Fruit fly (Drosophila melanogaster): ENCODE data around the gene Glut4EF.

Gene Glut4EF

DNA sequence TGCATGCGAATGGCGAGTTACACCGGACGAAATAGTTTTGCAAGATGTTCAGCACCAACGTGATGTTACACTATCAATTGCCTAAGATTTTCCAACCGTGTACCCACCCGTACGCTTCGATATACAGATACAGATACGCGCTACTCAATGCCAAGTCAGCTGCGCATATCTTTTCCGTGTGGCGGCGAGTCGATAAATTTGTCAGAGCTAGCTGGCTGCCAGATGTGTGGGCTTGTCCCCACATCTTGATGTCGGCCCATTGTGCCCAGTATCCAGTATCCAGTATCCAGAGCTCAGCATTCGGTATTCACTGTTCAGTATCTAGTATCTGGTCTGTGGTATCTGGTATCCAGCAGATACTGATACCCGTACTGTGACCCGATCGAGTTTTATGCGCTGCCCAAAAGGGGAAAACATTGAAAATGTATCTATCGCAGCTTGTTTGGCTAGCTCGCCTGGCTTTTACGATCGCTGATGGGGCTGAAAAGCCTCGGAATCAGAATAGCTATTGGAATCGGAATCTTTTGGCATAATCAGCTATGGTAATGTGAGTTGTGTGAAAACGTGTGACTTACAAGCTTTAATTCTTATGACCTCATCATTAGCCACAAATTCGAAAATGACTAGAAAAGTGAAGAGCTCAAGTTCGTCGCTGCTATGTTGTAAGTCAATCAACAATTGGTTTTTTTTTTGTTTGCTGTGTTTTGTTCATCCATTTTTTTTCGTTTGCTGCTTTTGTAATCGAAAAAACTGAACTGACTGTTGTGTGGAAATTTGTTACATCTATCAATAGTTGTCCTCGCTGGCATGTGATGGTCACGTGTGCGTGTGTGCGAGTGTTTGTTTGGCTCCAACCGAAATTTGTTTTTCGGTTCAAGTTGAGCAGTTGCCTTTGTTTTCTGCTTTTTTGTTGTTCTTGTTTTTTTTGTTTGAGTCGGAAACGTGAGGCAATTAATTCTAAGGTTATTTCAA lies 3.8 kb downstream of the Glut4EF start:
- no peak for TF ChIP-seq fd85E (GFP tag; optimal IDR thresholded peaks at IDR 0.05)
- peak; percentile 9 for TF ChIP-seq fkh (GFP tag; optimal IDR thresholded peaks at IDR 0.05)
- TF ChIP-seq Blimp-1 (GFP tag; optimal IDR thresholded peaks at IDR 0.05) = no peak
- no peak for TF ChIP-seq CG6163 (GFP tag; IDR thresholded peaks at IDR 0.05)
- TF ChIP-seq Eip78C (GFP tag) = peak; percentile 32
- no peak for TF ChIP-seq CG7368 (GFP tag; optimal IDR thresholded peaks at IDR 0.05)

DNA sequence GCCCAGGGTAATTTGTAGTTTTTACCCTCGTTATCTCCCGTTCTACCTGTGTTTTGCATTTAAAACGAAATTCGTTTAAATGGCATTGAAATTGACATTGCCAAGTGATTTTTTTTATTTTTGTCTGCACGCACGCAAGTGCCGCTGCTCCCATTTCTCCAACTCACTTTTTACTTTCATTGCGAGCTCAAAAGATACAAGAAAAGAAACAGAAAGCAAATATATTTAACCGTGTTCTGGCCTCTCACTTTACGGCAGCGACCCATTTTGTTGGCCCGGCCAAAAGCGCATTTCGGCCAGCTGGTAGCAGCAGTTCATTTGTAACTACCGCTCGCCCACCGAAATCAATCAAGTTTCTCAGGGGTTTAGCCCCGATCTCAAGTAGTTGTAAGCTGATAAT lies 4.8 kb downstream of the Glut4EF start:
- TF ChIP-seq net (GFP tag; optimal IDR thresholded peaks at IDR 0.05) (no peak), CG8119 (GFP tag; IDR thresholded peaks at IDR 0.05) (no peak), Eip78C (GFP tag) (peak; percentile 46), Sox14 (GFP tag; optimal IDR thresholded peaks at IDR 0.05) (no peak), Blimp-1 (GFP tag; optimal IDR thresholded peaks at IDR 0.05) (peak; percentile 89), Eip75B (GFP tag; optimal IDR thresholded peaks at IDR 0.05) (no peak), Hr38 (GFP tag; optimal IDR thresholded peaks at IDR 0.05) (no peak), CG1621 (tag; optimal IDR thresholded peaks at IDR 0.05) (no peak), CG32006 (GFP tag; optimal IDR thresholded peaks at IDR 0.05) (no peak), CG6854 (GFP tag; optimal IDR thresholded peaks at IDR 0.05) (no peak), eg (GFP tag; IDR thresholded peaks at IDR 0.05) (no peak), CG6163 (GFP tag; IDR thresholded peaks at IDR 0.05) (no peak), Hr4 (GFP tag; optimal IDR thresholded peaks at IDR 0.05) (no peak), CG34406 (GFP tag; optimal IDR thresholded peaks at IDR 0.05) (no peak)

DNA sequence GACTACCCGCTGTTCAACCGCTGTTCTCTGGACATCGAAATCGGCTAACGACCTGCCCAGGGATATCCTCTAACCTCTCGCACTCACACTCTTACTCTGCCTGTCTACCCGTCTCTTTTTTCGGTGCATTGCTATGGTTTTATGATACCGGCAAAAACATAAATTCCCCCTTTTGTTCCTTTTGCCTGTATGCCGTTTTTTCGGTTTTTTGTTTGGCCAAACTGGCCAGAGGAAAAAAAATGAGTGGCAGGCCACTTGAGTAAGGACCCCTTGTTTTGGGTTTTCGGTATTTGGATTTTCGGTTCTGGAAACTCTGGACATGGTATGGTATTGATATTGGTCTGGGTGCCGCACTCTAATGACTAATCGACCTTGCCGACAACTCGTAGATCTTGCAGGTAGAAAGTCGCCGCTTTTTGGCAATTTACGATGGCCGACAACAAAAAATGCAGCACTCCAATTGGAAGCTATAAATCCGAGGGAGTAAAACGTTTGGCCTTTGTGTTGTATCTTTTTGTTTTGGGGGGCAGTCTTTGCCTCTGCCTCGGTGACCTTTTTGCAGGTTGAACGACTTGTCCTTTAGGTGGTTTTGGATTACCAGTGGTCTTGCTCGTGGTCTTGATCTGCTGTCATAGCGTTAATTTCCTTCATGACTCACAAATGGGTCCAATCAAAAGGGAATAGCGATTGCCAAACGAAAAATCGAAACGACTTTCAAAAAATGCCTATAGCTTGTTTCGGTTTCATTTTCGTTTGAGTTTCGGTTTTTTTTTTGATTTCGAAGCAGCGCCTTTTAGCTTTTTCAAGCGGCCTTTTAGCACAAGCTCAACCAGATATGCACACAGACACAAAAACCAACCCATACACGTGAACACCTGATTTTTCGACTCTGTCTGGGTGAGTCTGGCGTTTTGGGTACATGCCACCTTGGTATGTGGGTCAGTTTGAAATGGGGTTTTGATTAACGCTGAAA lies 5.7 kb downstream of the Glut4EF start:
- TF ChIP-seq spab (GFP tag; optimal IDR thresholded peaks at IDR 0.05) = no peak
- TF ChIP-seq Blimp-1 (GFP tag; optimal IDR thresholded peaks at IDR 0.05) = peak; percentile 70

DNA sequence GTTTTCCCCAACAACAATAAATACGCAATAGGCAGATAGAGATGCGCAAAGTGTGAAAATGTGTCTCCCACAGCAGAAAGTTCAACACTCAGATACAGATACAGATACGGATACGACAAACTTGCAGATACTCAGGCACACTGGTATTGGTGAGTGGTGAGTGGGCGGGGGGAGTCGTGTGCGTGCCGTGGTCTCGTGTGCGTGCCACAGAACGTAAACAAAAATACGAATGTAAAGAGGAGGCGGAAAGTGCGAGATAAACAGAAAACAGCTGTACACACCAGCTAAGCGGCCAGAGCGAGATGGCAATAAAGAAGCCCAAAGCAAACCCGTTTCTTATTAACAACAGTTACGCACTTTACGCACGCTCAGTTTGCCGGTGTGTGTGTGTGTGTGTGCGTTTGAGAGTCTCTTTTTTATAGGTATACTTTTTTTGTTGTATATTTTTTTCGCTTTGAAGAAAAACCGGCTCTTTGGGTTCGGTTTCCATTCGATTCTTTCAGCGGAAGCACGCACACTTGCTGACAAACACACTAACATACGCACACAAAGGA lies 6.9 kb downstream of the Glut4EF start:
- TF ChIP-seq CG11902 (GFP tag; optimal IDR thresholded peaks at IDR 0.05) (no peak), CG8319 (GFP tag; optimal IDR thresholded peaks at IDR 0.05) (no peak), topi (GFP tag; optimal IDR thresholded peaks at IDR 0.05) (no peak), CG1621 (tag; optimal IDR thresholded peaks at IDR 0.05) (peak; percentile 55), CG32006 (GFP tag; optimal IDR thresholded peaks at IDR 0.05) (peak; percentile 1), fkh (GFP tag; optimal IDR thresholded peaks at IDR 0.05) (peak; percentile 99), CG15336 (GFP tag; IDR thresholded peaks at IDR 0.05) (0 out of 2 replicates have a peak, but pooled peaks have one; percentile 20), CG6808 (GFP tag; optimal IDR thresholded peaks at IDR 0.05) (peak; percentile 9), CG6163 (GFP tag; IDR thresholded peaks at IDR 0.05) (peak; percentile 63), CG6276 (GFP tag; optimal IDR thresholded peaks at IDR 0.05) (peak; percentile 31), Smox (GFP tag; optimal IDR thresholded peaks at IDR 0.05) (no peak), CG31627 (GFP tag; optimal IDR thresholded peaks at IDR 0.05) (no peak), lz (GFP tag; optimal IDR thresholded peaks at IDR 0.05) (no peak), Sox15 (GFP tag; optimal IDR thresholded peaks at IDR 0.05) (no peak), spab (GFP tag; optimal IDR thresholded peaks at IDR 0.05) (peak; percentile 9), Eip78C (GFP tag) (peak; percentile 69), dsx (GFP tag; optimal IDR thresholded peaks at IDR 0.05; ENCODE audit: poor library complexity, severe bottlenecking) (peak; percentile 98), CG11762 (GFP tag; optimal IDR thresholded peaks at IDR 0.05; ENCODE audit: insufficient read depth) (no peak), Eip75B (GFP tag; optimal IDR thresholded peaks at IDR 0.05) (peak; percentile 48), vri (GFP tag; optimal IDR thresholded peaks at IDR 0.05) (peak; percentile 11), CG3032 (tag; optimal IDR thresholded peaks at IDR 0.05) (no peak), Hr38 (GFP tag; optimal IDR thresholded peaks at IDR 0.05) (no peak), CG16779 (tag; optimal IDR thresholded peaks at IDR 0.05) (no peak), fd85E (GFP tag; optimal IDR thresholded peaks at IDR 0.05) (peak; percentile 12), ss (GFP tag; optimal IDR thresholded peaks at IDR 0.05) (peak; percentile 36 to 98), Blimp-1 (GFP tag; optimal IDR thresholded peaks at IDR 0.05) (peak; percentile 71), CG34406 (GFP tag; optimal IDR thresholded peaks at IDR 0.05) (peak; percentile 2), CG8632 (GFP tag; optimal IDR thresholded peaks at IDR 0.05) (no peak), eg (GFP tag; IDR thresholded peaks at IDR 0.05) (no peak), OdsH (GFP tag; optimal IDR thresholded peaks at IDR 0.05) (no peak), Sox102F (GFP tag; optimal IDR thresholded peaks at IDR 0.05) (peak; percentile 9), CG7368 (GFP tag; optimal IDR thresholded peaks at IDR 0.05) (no peak), Lpt (GFP tag; optimal IDR thresholded peaks at IDR 0.05) (peak; percentile 0)

Measured in whole organism, prepupa.